Worm (Caenorhabditis elegans): ENCODE data around the gene ctsa-3.2.

ctsa-3.2 gene

DNA sequence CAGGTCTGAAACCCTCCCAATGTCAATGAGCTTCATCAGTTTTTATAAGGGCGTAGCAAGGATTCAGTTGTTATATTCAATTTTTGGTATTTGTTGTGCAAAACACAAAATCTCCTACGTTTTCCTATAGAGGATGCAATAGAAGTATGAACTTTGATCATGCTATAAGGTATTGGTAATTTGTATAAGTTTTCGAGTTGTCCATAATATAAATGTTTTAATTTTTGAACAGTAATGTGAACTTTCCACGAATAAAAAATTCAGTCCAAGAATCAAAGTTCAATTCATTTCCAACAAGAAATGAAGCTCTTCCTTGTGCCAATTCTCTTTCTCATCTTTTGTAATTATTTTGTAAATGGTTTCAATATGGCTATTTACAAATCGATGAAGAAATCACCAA is 43.9 kb upstream of the ctsa-3.2 start, which contains the start of gene ZK938.12:
ZK938.12 (plus strand) TSS at position 301 of the 400 bp plus-strand sequence.
- TF ChIP-seq egl-44 (GFP tag; IDR thresholded peaks at IDR 0.05) (no peak), lir-1 (GFP tag; conservative IDR thresholded peaks at IDR 0.05) (no peak), ztf-26 (tag; optimal IDR thresholded peaks at IDR 0.05) (no peak), F10E7.11 (tag; optimal IDR thresholded peaks at IDR 0.05) (no peak), attf-6 (GFP tag; IDR thresholded peaks at IDR 0.05) (no peak), dox-1 (GFP tag; IDR thresholded peaks at IDR 0.05) (no peak), Y53G8AR.9 (GFP tag; conservative IDR thresholded peaks at IDR 0.05) (no peak), attf-3 (GFP tag; conservative IDR thresholded peaks at IDR 0.05) (no peak)

DNA sequence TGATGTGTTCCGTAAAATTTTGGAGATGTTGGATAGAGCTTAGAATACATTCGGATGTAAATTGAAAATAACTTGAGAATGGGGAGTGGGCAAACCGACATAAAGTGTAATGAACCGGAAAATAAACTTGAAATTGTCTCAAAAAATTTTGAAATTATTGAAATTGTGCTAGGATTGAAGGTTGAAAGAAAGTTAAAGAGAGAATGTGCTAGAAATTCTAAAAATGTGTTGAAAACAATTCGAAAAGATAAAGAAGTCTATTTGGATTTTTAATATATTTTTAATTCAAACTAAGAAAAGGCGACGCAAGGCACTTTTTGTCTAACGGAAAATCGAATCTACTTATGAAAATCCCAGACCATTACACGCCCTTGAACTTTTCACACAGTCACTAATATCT is 41.1 kb upstream of the ctsa-3.2 start, which contains the start of gene ZK938.3:
ZK938.3 (minus strand) TSS at position 101 of the 400 bp plus-strand sequence.
- TF ChIP-seq snpc-1.1 (tag; optimal IDR thresholded peaks at IDR 0.05; ENCODE audit: insufficient read depth) (no peak), die-1 (tag; optimal IDR thresholded peaks at IDR 0.05) (no peak), fkh-3 (tag; optimal IDR thresholded peaks at IDR 0.05) (no peak), F37B4.10 (GFP tag; IDR thresholded peaks at IDR 0.05) (no peak), Y53G8AR.9 (GFP tag; conservative IDR thresholded peaks at IDR 0.05) (no peak), gei-17 (GFP tag; optimal IDR thresholded peaks at IDR 0.05) (no peak), sdz-38 (tag; optimal IDR thresholded peaks at IDR 0.05) (no peak), aptf-2 (GFP tag; conservative IDR thresholded peaks at IDR 0.05) (no peak), ztf-26 (tag; optimal IDR thresholded peaks at IDR 0.05) (no peak), ztf-22 (GFP tag; optimal IDR thresholded peaks at IDR 0.05) (no peak), ztf-28 (GFP tag; IDR thresholded peaks at IDR 0.05) (no peak), bed-2 (GFP tag; IDR thresholded peaks at IDR 0.05) (no peak), dpff-1 (tag; optimal IDR thresholded peaks at IDR 0.05) (no peak), egl-18 (GFP tag; IDR thresholded peaks at IDR 0.05) (no peak), unc-130 (GFP tag; optimal IDR thresholded peaks at IDR 0.05) (no peak), snpc-1.3 (tag; optimal IDR thresholded peaks at IDR 0.05; ENCODE audit: insufficient read depth) (no peak), nfya-2 (GFP tag; IDR thresholded peaks at IDR 0.05) (no peak), madf-10 (tag; optimal IDR thresholded peaks at IDR 0.05) (no peak), lir-1 (GFP tag; conservative IDR thresholded peaks at IDR 0.05) (no peak)

DNA sequence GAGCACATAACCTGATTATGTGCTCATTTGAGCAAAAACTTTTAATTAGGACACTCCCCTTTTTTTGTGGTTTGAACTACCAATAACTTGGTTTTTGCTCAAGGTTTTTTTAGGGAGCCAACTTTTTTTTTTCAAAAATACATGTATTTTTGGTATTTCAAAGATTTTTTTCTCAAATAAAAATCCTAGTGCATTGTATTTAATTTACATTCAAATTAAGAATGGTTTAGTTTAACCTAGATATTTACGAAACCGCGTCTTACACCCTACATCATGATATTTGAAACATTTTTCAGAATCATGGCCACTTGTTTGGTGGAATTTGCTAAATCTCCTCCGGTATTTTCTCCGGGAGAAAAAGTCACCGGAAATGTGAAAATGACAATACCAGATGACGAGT is 40.1 kb upstream of the ctsa-3.2 start, which contains the start of gene arrd-5:
arrd-5 (plus strand) TSS at position 301 of the 400 bp plus-strand sequence.
- TF ChIP-seq pha-4 (tag; optimal IDR thresholded peaks at IDR 0.05), result no peak
- TF ChIP-seq bed-1 (GFP tag; IDR thresholded peaks at IDR 0.05), result no peak
- TF ChIP-seq ztf-6 (GFP tag; IDR thresholded peaks at IDR 0.05), result no peak
- no peak for TF ChIP-seq Y67H2A.10 (GFP tag; conservative IDR thresholded peaks at IDR 0.05)
- no peak for TF ChIP-seq F10E7.11 (tag; optimal IDR thresholded peaks at IDR 0.05)
- TF ChIP-seq lin-54 (GFP tag; optimal IDR thresholded peaks at IDR 0.05), result no peak
- TF ChIP-seq Y53F4B.3 (GFP tag; IDR thresholded peaks at IDR 0.05), result no peak
- TF ChIP-seq F33H1.4 (GFP tag; IDR thresholded peaks at IDR 0.05), result no peak
- TF ChIP-seq madf-6 (GFP tag; IDR thresholded peaks at IDR 0.05), result no peak
- no peak for TF ChIP-seq cebp-1 (GFP tag; IDR thresholded peaks at IDR 0.05)
- no peak for TF ChIP-seq cebp-1 (tag; optimal IDR thresholded peaks at IDR 0.05)
- TF ChIP-seq tlf-1 (GFP tag; optimal IDR thresholded peaks at IDR 0.05), result no peak
- no peak for TF ChIP-seq C06A6.2 (GFP tag; conservative IDR thresholded peaks at IDR 0.05)
- TF ChIP-seq nfya-1 (tag; optimal IDR thresholded peaks at IDR 0.05; ENCODE audit: borderline replicate concordance, insufficient read depth), result no peak
- no peak for TF ChIP-seq tbx-9 (tag; optimal IDR thresholded peaks at IDR 0.05; ENCODE audit: borderline replicate concordance)
- TF ChIP-seq ztf-28 (GFP tag; IDR thresholded peaks at IDR 0.05), result no peak

Measured in whole organism, young adult.